Worm (Caenorhabditis elegans): Measurements from ENCODE around the gene Y81G3A.6.

Y81G3A.6 gene

DNA sequence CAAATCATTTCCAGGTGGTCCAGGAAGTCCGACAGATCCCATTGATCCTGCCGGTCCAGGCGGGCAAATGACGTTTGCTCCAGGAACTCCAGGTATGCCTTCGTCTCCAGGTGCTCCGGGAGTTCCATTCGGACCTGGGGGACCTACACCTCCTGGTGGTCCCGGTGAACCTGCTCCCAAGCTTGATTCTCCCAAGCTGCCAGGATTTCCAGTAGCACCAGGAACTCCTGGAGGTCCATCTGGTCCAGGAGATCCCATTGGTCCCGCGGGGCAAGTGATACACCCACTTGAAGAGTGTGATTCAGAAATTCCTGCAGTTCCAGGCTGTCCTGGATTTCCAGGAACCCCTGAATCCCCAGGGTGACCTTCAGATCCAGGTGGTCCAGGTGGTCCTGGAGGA, 14.0 kb upstream of the Y81G3A.6 start:
- TF ChIP-seq hlh-4 (tag; optimal IDR thresholded peaks at IDR 0.05) (no peak), dpl-1 (GFP tag; optimal IDR thresholded peaks at IDR 0.05) (no peak), nhr-85 (tag) (peak; percentile 9), nhr-84 (tag; optimal IDR thresholded peaks at IDR 0.05) (no peak), efl-1 (optimal IDR thresholded peaks at IDR 0.05) (no peak), efl-1 (GFP tag; optimal IDR thresholded peaks at IDR 0.05 in 1 of 2) (peak in 1 of 2 experiments; percentile 85), tbx-2 (tag; optimal IDR thresholded peaks at IDR 0.05) (no peak)

DNA sequence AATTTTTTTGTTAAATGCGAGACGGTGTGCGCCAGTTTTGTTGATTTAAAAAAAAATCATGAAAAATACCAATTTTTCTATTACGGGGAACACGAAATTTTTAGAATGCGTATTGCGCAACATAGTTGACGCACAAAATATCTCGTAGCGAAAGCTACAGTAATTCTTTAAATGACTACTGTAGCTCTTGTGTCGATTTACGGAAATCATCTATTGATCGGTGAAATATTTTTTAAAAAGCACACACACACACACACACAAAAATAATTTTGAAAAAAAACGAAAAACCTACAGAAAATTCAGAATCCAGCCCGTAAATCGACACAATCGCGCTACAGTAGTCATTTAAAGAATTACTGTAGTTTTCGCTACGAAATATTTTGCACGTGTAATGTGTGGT, 9.6 kb upstream of the Y81G3A.6 start:
- TF ChIP-seq xbp-1 (tag; optimal IDR thresholded peaks at IDR 0.05) (no peak), sup-37 (GFP tag; optimal IDR thresholded peaks at IDR 0.05) (no peak), vab-15 (tag; optimal IDR thresholded peaks at IDR 0.05) (no peak), jun-1 (tag; optimal IDR thresholded peaks at IDR 0.05) (no peak), pax-3 (tag; optimal IDR thresholded peaks at IDR 0.05) (no peak), lin-15B (tag; optimal IDR thresholded peaks at IDR 0.05) (no peak), fkh-4 (tag; optimal IDR thresholded peaks at IDR 0.05; ENCODE audit: borderline replicate concordance) (no peak), unc-62 (GFP tag; optimal IDR thresholded peaks at IDR 0.05) (no peak), hpl-2 (GFP tag; optimal IDR thresholded peaks at IDR 0.05) (no peak), dsc-1 (tag; optimal IDR thresholded peaks at IDR 0.05) (no peak)

DNA sequence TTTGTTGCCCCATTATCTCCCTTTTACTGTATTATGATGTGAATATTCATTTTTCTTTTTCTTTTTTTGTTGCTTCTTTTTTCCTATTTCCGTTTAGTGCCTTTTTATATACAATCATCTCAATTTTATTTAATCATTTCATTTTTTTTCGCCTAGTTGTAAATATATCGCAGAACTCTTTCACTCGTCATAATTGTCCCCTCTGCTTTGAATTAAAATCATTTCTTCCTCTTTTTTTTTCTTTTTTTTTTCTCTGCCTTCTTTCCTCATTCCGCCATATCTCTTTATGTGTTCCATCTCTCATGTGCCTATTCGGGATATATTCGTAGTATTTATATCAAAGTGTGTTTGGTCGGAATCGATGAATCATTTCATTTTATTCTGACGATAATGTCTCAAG, 8.8 kb upstream of the Y81G3A.6 start, which contains the start of gene Y81G3A.4:
Y81G3A.4 (plus strand) TSS at position 301 of the 400 bp plus-strand sequence.
- TF ChIP-seq hpl-2 (GFP tag; optimal IDR thresholded peaks at IDR 0.05) (no peak), nhr-90 (tag; optimal IDR thresholded peaks at IDR 0.05; ENCODE audit: poor library complexity) (no peak), ztf-11 (tag; optimal IDR thresholded peaks at IDR 0.05) (no peak), aha-1 (tag; optimal IDR thresholded peaks at IDR 0.05) (no peak), mef-2 (tag; optimal IDR thresholded peaks at IDR 0.05) (no peak), pqm-1 (tag; optimal IDR thresholded peaks at IDR 0.05) (no peak), rnt-1 (tag; optimal IDR thresholded peaks at IDR 0.05) (no peak), lsy-2 (tag; optimal IDR thresholded peaks at IDR 0.05) (no peak), nhr-47 (tag; optimal IDR thresholded peaks at IDR 0.05) (no peak), nhr-12 (tag; optimal IDR thresholded peaks at IDR 0.05) (no peak), snu-23 (GFP tag; optimal IDR thresholded peaks at IDR 0.05) (no peak), nhr-28 (tag; optimal IDR thresholded peaks at IDR 0.05) (no peak), pax-3 (tag; optimal IDR thresholded peaks at IDR 0.05) (no peak), lin-39 (tag; optimal IDR thresholded peaks at IDR 0.05) (no peak), vab-15 (tag; optimal IDR thresholded peaks at IDR 0.05) (no peak), tbx-2 (tag; optimal IDR thresholded peaks at IDR 0.05) (no peak), efl-3 (GFP tag; optimal IDR thresholded peaks at IDR 0.05) (no peak), sup-37 (GFP tag; optimal IDR thresholded peaks at IDR 0.05) (no peak)

DNA sequence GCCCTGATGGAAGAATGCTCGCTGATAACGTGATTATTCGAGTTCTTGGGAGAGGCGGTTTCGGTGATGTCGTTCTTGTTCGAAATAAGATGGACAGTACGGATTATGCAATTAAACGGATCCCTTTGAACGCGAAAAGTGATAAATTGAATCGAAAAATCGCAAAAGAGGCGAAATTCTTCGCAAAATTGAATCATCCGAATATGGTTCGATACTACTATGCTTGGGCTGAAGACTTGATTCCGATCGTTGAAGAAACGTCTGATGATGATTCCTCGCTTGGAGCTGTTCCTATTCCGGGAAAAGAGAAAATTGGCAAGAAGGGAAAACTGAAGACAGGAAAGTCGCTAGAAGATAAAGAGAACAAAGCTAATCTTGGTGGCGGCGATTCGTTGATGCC, 3.6 kb upstream of the Y81G3A.6 start:
- TF ChIP-seq efl-1 (optimal IDR thresholded peaks at IDR 0.05) (no peak), efl-1 (GFP tag; optimal IDR thresholded peaks at IDR 0.05 in 1 of 2) (peak in 1 of 2 experiments; percentile 54), lin-39 (tag; optimal IDR thresholded peaks at IDR 0.05) (no peak)

DNA sequence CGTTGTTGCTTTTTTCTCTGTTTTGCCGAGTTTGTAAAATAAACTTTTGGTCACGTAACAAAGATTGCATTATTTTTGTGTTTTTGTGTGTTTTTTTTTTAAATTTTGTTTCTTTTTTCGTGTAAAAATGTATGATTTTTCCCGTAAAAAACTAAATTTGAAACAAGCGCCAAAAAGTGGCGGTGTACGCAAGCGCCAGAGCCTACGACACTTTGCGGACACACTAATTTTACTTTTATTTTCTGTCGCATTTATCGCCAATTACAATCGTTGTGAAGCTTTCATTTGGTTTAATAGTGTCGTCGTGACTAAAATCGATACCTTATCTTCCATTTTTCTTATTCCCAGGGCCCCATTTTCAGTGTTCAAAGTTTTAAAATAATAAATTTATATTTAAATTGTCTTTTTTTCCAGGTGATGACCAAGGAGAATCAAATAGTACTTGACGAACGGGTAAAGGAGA, 1.5 kb upstream of the Y81G3A.6 start, which contains the start of the genes Y81G3A.1 and gcn-2:
Y81G3A.1 (minus strand) TSS at position 175 of the 463 bp plus-strand sequence.
gcn-2 (plus strand) TSS at position 413 of the 463 bp plus-strand sequence.
- no peak for TF ChIP-seq fkh-10 (GFP tag; optimal IDR thresholded peaks at IDR 0.05)
- no peak for TF ChIP-seq egl-27 (tag; optimal IDR thresholded peaks at IDR 0.05)
- peak; percentile 43 for TF ChIP-seq lin-13 (GFP tag; optimal IDR thresholded peaks at IDR 0.05)
- no peak for TF ChIP-seq ceh-63 (GFP tag; optimal IDR thresholded peaks at IDR 0.05)
- no peak for TF ChIP-seq fos-1 (tag; optimal IDR thresholded peaks at IDR 0.05)
- peak; percentile 97 for TF ChIP-seq F16B12.6 (tag; optimal IDR thresholded peaks at IDR 0.05)
- TF ChIP-seq nhr-84 (tag; optimal IDR thresholded peaks at IDR 0.05) = no peak
- TF ChIP-seq C16A3.4 (tag; optimal IDR thresholded peaks at IDR 0.05) = peak; percentile 47
- no peak for TF ChIP-seq unc-30 (tag; optimal IDR thresholded peaks at IDR 0.05)
- TF ChIP-seq zag-1 (tag; optimal IDR thresholded peaks at IDR 0.05) = no peak
- peak; percentile 24 for TF ChIP-seq aly-2 (tag; optimal IDR thresholded peaks at IDR 0.05)
- TF ChIP-seq jun-1 (tag; optimal IDR thresholded peaks at IDR 0.05) = no peak
- no peak for TF ChIP-seq grh-1 (GFP tag; IDR thresholded peaks at IDR 0.05)
- TF ChIP-seq alr-1 (tag; optimal IDR thresholded peaks at IDR 0.05; ENCODE audit: borderline replicate concordance) = no peak
- TF ChIP-seq hlh-17 (GFP tag; optimal IDR thresholded peaks at IDR 0.05; ENCODE audit: borderline replicate concordance) = no peak
- peak; percentile 50 to 64 (median 62) for TF ChIP-seq ceh-82 (tag; optimal IDR thresholded peaks at IDR 0.05)
- TF ChIP-seq ama-1 (optimal IDR thresholded peaks at IDR 0.05) = no peak
- TF ChIP-seq hlh-4 (tag; optimal IDR thresholded peaks at IDR 0.05) = no peak
- TF ChIP-seq unc-130 (tag; optimal IDR thresholded peaks at IDR 0.05) = peak; percentile 43
- TF ChIP-seq ceh-88 (GFP tag; IDR thresholded peaks at IDR 0.05) = no peak
- TF ChIP-seq mef-2 (tag; optimal IDR thresholded peaks at IDR 0.05) = no peak
